Worm (Caenorhabditis elegans): ENCODE measurements around the gene egl-10.

egl-10 gene

DNA sequence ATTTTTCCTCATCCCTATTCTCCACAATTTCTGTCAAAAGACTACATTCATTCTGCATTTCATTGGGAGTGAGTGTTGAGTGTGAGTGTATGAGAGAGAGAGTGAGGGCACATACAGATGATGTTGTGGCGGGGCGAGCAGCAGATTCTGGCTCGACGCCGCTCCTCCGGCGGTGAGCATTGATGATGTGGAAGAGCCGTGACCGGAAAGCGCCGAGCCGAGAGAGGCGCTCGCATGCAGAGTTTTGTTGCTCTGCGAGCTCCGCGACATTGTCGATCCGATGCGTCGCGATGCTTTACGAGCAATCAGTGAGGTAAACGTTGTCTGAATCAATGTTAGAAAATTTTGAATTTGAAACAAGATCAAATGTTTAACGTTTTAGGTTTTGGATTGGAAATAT lies 7.1 kb downstream of the egl-10 start:
- TF ChIP-seq ztf-23 (GFP tag; IDR thresholded peaks at IDR 0.05) (no peak), tab-1 (GFP tag; IDR thresholded peaks at IDR 0.05) (no peak), ztf-29 (GFP tag; IDR thresholded peaks at IDR 0.05) (no peak)

DNA sequence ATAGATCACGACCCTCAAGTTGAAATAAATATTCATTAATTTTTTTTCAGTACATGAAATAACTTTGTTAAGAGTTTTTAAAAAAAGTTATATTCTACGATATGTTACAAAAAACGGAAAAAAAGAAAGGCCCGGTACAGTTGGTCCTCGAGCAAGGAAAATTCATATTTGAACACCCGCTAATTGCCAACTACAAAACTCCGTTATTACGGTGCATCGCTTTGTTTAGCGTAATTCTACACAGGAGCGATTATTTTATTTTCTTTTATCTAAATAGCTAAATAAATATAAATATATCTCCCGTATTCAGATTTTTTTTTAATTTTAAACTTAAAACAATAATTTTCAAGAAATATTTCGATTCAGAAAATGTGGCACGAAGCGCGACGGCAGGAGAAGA lies 12.4 kb downstream of the egl-10 start, which contains the start of gene F28C1.1:
Gene F28C1.1 (plus strand): TSS at position 365 of the 400 bp plus-strand sequence.
- no peak for TF ChIP-seq med-1 (GFP tag; optimal IDR thresholded peaks at IDR 0.05; ENCODE audit: insufficient read depth)
- no peak for TF ChIP-seq flt-1 (GFP tag; IDR thresholded peaks at IDR 0.05)
- TF ChIP-seq klf-2 (GFP tag; conservative IDR thresholded peaks at IDR 0.05) = no peak
- no peak for TF ChIP-seq cog-1 (tag; optimal IDR thresholded peaks at IDR 0.05)
- TF ChIP-seq ztf-23 (GFP tag; IDR thresholded peaks at IDR 0.05) = no peak
- no peak for TF ChIP-seq ref-1 (GFP tag; conservative IDR thresholded peaks at IDR 0.05)
- TF ChIP-seq tab-1 (GFP tag; IDR thresholded peaks at IDR 0.05) = no peak
- no peak for TF ChIP-seq ztf-29 (GFP tag; IDR thresholded peaks at IDR 0.05)

DNA sequence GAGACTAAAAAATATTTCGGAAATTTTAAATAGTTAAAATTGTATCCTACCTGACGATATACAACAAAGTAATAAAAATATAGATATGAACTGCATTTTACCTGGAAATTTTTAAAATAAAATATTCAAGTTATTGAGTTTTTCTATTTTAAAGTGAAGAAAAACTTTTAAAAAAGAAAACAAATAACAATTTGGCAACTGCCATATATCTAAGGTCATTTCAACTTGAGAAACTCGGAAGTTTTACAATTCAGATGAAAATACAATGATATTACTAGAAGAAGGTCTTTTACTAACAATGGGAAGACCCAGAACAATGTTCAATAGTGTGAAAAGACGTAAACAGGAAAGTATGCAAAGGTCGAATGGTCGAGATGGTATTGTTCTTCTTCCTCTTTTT lies 12.9 kb downstream of the egl-10 start, which contains the start of gene C54D10.10:
Gene C54D10.10 (minus strand): TSS at position 101 of the 400 bp plus-strand sequence.
- TF ChIP-seq T22C8.4 (GFP tag; IDR thresholded peaks at IDR 0.05) (no peak), tab-1 (GFP tag; IDR thresholded peaks at IDR 0.05) (no peak), flt-1 (GFP tag; IDR thresholded peaks at IDR 0.05) (no peak), med-1 (GFP tag; optimal IDR thresholded peaks at IDR 0.05; ENCODE audit: insufficient read depth) (no peak), klf-2 (GFP tag; conservative IDR thresholded peaks at IDR 0.05) (no peak), ref-1 (GFP tag; conservative IDR thresholded peaks at IDR 0.05) (no peak), ztf-29 (GFP tag; IDR thresholded peaks at IDR 0.05) (no peak), ztf-23 (GFP tag; IDR thresholded peaks at IDR 0.05) (no peak), cog-1 (tag; optimal IDR thresholded peaks at IDR 0.05) (no peak)

DNA sequence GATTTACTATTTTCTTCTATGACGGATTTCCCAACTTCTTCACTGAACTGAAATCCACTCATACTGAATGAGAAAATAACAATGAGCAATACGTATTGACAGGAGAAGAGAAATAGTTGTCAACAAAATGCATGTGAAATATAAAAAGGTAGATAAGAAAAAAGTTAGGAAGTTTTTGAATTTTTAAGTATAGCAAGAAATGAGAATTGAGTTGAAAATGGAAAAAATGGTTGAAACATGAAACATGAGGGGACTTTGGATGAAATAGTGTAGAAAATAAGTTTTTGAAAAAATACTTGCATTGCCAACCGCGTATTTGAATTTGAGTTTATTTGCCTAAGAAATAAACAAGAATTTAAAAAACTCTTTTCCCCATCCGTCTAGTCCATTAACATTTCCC lies 15.9 kb downstream of the egl-10 start, which contains the start of the genes pals-38 and C54D10.9:
Gene pals-38 (minus strand): TSS at position 101 of the 400 bp plus-strand sequence.
Gene C54D10.9 (plus strand): TSS at position 259 of the 400 bp plus-strand sequence.
- TF ChIP-seq flt-1 (GFP tag; IDR thresholded peaks at IDR 0.05) = no peak

DNA sequence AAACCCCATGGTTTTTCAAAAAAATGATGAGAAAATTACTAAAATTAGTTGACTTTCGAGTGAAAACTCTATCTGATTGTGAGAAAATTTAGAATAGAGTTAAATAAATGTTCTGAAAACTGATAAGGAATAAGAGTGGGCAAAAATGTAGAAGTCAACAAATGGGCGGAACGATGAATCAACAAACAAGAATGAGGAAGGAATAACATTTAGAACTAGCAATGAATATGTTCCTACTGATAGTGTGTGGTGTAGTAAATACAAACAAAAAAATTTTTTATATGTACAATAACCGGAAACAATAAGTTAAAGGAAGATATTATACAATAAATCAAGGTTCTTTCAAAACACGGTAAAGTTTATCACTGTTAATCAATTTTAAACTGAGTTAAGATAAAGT lies 19.1 kb downstream of the egl-10 start, which contains the start of gene pals-39:
Gene pals-39 (minus strand): TSS at position 101 of the 400 bp plus-strand sequence.
- no peak for TF ChIP-seq klf-2 (GFP tag; conservative IDR thresholded peaks at IDR 0.05)
- no peak for TF ChIP-seq ztf-29 (GFP tag; IDR thresholded peaks at IDR 0.05)
- no peak for TF ChIP-seq flt-1 (GFP tag; IDR thresholded peaks at IDR 0.05)
- TF ChIP-seq ztf-23 (GFP tag; IDR thresholded peaks at IDR 0.05) = no peak
- TF ChIP-seq tab-1 (GFP tag; IDR thresholded peaks at IDR 0.05) = no peak
- TF ChIP-seq cog-1 (tag; optimal IDR thresholded peaks at IDR 0.05) = no peak
- no peak for TF ChIP-seq T22C8.4 (GFP tag; IDR thresholded peaks at IDR 0.05)
- TF ChIP-seq ref-1 (GFP tag; conservative IDR thresholded peaks at IDR 0.05) = no peak
- no peak for TF ChIP-seq med-1 (GFP tag; optimal IDR thresholded peaks at IDR 0.05; ENCODE audit: insufficient read depth)

DNA sequence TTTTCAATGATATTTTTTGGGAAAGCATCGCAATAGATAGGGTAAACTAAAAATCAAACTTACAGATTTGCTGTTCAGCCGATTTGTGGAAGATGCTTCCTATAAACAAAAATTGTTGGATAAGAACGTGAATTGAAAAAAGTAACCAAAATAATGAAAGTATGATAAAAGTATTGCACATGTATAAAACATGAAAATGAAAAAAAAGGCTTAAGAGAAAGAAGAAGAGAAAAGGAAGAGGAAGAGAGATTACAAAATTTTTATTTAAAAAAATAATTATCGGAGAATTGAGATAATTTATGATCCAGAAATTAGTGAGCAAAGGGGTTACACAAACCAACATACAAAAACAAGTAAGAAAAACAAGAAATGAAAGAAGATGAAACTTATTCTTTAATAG lies 21.4 kb downstream of the egl-10 start, which contains the start of gene pals-37:
Gene pals-37 (minus strand): TSS at position 101 of the 400 bp plus-strand sequence.
- TF ChIP-seq flt-1 (GFP tag; IDR thresholded peaks at IDR 0.05) (no peak), tab-1 (GFP tag; IDR thresholded peaks at IDR 0.05) (no peak), ztf-29 (GFP tag; IDR thresholded peaks at IDR 0.05) (no peak), cog-1 (tag; optimal IDR thresholded peaks at IDR 0.05) (no peak), ztf-23 (GFP tag; IDR thresholded peaks at IDR 0.05) (no peak), klf-2 (GFP tag; conservative IDR thresholded peaks at IDR 0.05) (no peak), ref-1 (GFP tag; conservative IDR thresholded peaks at IDR 0.05) (no peak), med-1 (GFP tag; optimal IDR thresholded peaks at IDR 0.05; ENCODE audit: insufficient read depth) (no peak), T22C8.4 (GFP tag; IDR thresholded peaks at IDR 0.05) (no peak)

DNA sequence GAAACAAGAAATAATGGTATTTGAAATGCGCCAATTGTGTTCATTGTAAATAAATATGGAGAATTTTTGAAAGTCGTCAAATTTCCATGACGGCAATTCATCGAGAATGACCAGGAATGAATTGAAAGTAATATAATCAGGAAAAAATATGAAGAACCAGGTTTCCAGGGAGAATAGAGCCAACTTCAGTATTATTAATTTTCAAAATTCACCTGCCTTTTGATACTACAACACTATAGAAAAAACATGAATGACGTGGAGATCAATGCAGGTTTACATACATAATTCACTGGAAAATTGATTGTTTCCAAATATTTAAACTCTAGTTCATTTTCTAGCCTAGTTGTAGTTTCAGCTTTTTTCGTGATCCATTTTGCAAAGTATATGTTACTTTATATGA lies 29.1 kb downstream of the egl-10 start, which contains the start of gene srh-25:
Gene srh-25 (minus strand): TSS at position 101 of the 400 bp plus-strand sequence.
- TF ChIP-seq ztf-29 (GFP tag; IDR thresholded peaks at IDR 0.05) (no peak), tab-1 (GFP tag; IDR thresholded peaks at IDR 0.05) (no peak), flt-1 (GFP tag; IDR thresholded peaks at IDR 0.05) (no peak), cog-1 (tag; optimal IDR thresholded peaks at IDR 0.05) (no peak), med-1 (GFP tag; optimal IDR thresholded peaks at IDR 0.05; ENCODE audit: insufficient read depth) (no peak), T22C8.4 (GFP tag; IDR thresholded peaks at IDR 0.05) (no peak), ref-1 (GFP tag; conservative IDR thresholded peaks at IDR 0.05) (no peak), ztf-23 (GFP tag; IDR thresholded peaks at IDR 0.05) (no peak), klf-2 (GFP tag; conservative IDR thresholded peaks at IDR 0.05) (no peak)

DNA sequence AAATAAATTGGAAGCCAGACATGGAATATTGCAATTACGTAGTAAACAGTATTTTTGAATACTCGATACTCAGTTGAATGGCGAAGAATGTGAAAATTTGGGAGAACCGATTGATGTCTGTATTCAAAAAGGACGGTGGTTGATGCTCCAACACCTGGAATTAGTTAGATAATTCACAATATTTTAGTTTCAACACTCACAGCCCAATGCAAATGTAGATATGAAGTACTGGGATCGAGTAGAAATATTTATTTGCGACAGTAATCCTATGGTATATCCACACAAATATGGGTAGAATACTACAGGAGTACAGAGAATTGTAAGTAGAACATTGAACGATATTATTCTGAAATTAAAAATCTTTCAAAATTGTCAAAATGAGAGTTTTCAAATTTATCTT lies 29.7 kb downstream of the egl-10 start:
- no peak for TF ChIP-seq klf-2 (GFP tag; conservative IDR thresholded peaks at IDR 0.05)
- TF ChIP-seq tab-1 (GFP tag; IDR thresholded peaks at IDR 0.05) = no peak
- no peak for TF ChIP-seq ref-1 (GFP tag; conservative IDR thresholded peaks at IDR 0.05)
- no peak for TF ChIP-seq med-1 (GFP tag; optimal IDR thresholded peaks at IDR 0.05; ENCODE audit: insufficient read depth)
- TF ChIP-seq T22C8.4 (GFP tag; IDR thresholded peaks at IDR 0.05) = no peak
- TF ChIP-seq cog-1 (tag; optimal IDR thresholded peaks at IDR 0.05) = no peak
- no peak for TF ChIP-seq flt-1 (GFP tag; IDR thresholded peaks at IDR 0.05)
- TF ChIP-seq ztf-29 (GFP tag; IDR thresholded peaks at IDR 0.05) = no peak
- no peak for TF ChIP-seq ztf-23 (GFP tag; IDR thresholded peaks at IDR 0.05)

DNA sequence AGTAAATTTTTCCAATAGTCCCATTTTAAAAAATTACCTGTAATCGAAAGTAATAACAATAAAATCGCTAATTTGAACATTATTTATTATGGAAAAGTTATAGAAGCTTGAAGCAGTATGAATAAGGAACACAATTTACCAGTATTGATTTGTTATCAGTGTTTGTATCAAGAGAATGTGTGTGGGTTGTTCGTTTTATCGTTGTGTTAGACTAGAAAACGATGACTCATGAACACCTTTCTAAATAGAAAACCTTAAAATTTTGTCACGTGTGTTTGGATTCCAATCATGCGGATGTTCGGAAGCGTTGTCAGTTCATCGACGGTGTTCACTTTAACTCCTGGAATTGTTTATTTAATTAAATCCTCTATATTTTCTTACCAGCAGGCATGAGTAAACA lies 30.7 kb downstream of the egl-10 start, which contains the start of gene C54D10.13:
Gene C54D10.13 (minus strand): TSS at position 179 of the 400 bp plus-strand sequence.
- no peak for TF ChIP-seq ztf-29 (GFP tag; IDR thresholded peaks at IDR 0.05)
- no peak for TF ChIP-seq ztf-23 (GFP tag; IDR thresholded peaks at IDR 0.05)
- no peak for TF ChIP-seq ref-1 (GFP tag; conservative IDR thresholded peaks at IDR 0.05)
- no peak for TF ChIP-seq klf-2 (GFP tag; conservative IDR thresholded peaks at IDR 0.05)
- no peak for TF ChIP-seq T22C8.4 (GFP tag; IDR thresholded peaks at IDR 0.05)

DNA sequence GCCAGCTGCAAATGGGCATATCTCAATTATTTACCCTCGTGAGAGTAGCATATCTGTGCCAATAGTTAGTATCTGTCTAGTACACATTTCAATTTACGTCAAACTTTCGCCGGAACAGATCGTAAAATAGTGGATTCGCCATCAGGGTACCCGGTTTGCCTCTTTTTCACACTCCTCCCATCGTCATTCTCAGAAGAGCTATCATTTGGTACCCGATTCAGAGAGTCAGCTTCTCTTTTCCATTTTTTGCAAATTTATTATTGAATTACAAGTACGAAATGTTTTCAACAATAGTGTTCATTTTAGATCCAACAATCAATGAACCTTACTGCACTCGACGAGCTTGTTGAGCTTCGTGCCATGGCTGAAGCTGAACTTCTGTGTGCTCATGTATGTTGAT lies 33.8 kb downstream of the egl-10 start, which contains the start of gene C54D10.5:
Gene C54D10.5 (plus strand): TSS at position 301 of the 400 bp plus-strand sequence.
- TF ChIP-seq klf-2 (GFP tag; conservative IDR thresholded peaks at IDR 0.05) = no peak
- no peak for TF ChIP-seq ztf-23 (GFP tag; IDR thresholded peaks at IDR 0.05)
- no peak for TF ChIP-seq ztf-29 (GFP tag; IDR thresholded peaks at IDR 0.05)
- TF ChIP-seq ref-1 (GFP tag; conservative IDR thresholded peaks at IDR 0.05) = no peak
- no peak for TF ChIP-seq flt-1 (GFP tag; IDR thresholded peaks at IDR 0.05)
- TF ChIP-seq med-1 (GFP tag; optimal IDR thresholded peaks at IDR 0.05; ENCODE audit: insufficient read depth) = no peak

Data from whole organism, midembryonic.